Fruit fly (Drosophila melanogaster) whole organism, prepupa: Measurements from ENCODE around the gene Osi23.
A peak's percentile ranks its signal among the peaks of the same experiment; 100 is the strongest.

Experiments
- Blimp-1 ChIP-seq: fragments of 200-800 bp; sonication (Bioruptor generic); optimal IDR thresholded peaks from 3 replicates; lab custom pipeline; 2017; ENCODE audit warnings: missing biosample characterization, missing genetic modification characterization, mild to moderate bottlenecking, moderate library complexity, missing genetic modification reagents
- CG10669 ChIP-seq: fragments of 200-800 bp; sonication (Bioruptor generic); optimal IDR thresholded peaks from 3 replicates; lab custom pipeline; 2018; ENCODE audit warnings: missing biosample characterization, mild to moderate bottlenecking, missing genetic modification characterization, moderate library complexity
- CG11762 ChIP-seq: fragments of 200-800 bp; sonication (Bioruptor generic); optimal IDR thresholded peaks from 3 replicates; lab custom pipeline; 2016; ENCODE audit warnings: missing biosample characterization, missing genetic modification characterization; ENCODE audit not compliant: insufficient read depth
- CG11902 ChIP-seq: fragments of 200-800 bp; sonication (Bioruptor generic); optimal IDR thresholded peaks from 3 replicates; lab custom pipeline; 2016; ENCODE audit warnings: missing biosample characterization, missing genetic modification characterization
- CG15336 ChIP-seq: fragments of 200-800 bp; sonication (Bioruptor generic); IDR thresholded peaks from 2 replicates; pipeline ENCODE4 v1.3.6; 2022; ENCODE audit warnings: missing biosample characterization, missing genetic modification characterization
- CG1621 ChIP-seq: fragments of 200-800 bp; sonication (Bioruptor generic); optimal IDR thresholded peaks from 3 replicates; lab custom pipeline; 2018; ENCODE audit warnings: missing biosample characterization, mild to moderate bottlenecking, missing genetic modification characterization
- CG3032 ChIP-seq: fragments of 200-800 bp; optimal IDR thresholded peaks from 2 replicates; lab custom pipeline; 2019; ENCODE audit warnings: missing biosample characterization, mild to moderate bottlenecking, missing genetic modification characterization, moderate library complexity
- CG31627 ChIP-seq: fragments of 200-800 bp; sonication (Bioruptor generic); optimal IDR thresholded peaks from 3 replicates; lab custom pipeline; 2016; ENCODE audit warnings: missing biosample characterization, missing genetic modification characterization
- CG32006 ChIP-seq: fragments of 200-800 bp; sonication (Bioruptor generic); optimal IDR thresholded peaks from 3 replicates; lab custom pipeline; 2017; ENCODE audit warnings: missing biosample characterization, mild to moderate bottlenecking, missing genetic modification characterization
- CG34406 ChIP-seq: fragments of 200-800 bp; sonication (Bioruptor generic); optimal IDR thresholded peaks from 3 replicates; lab custom pipeline; 2016; ENCODE audit warnings: missing biosample characterization, missing genetic modification characterization
- CG3919 ChIP-seq: fragments of 200-800 bp; sonication (Bioruptor generic); optimal IDR thresholded peaks from 3 replicates; lab custom pipeline; 2016; ENCODE audit warnings: missing biosample characterization, missing genetic modification characterization
- CG4318 ChIP-seq: fragments of 200-800 bp; sonication (Bioruptor generic); optimal IDR thresholded peaks from 3 replicates; lab custom pipeline; 2017; ENCODE audit warnings: missing biosample characterization, mild to moderate bottlenecking, missing genetic modification characterization
- CG6163 ChIP-seq: fragments of 200-800 bp; sonication (Bioruptor generic); IDR thresholded peaks from 3 replicates; pipeline ENCODE4 v1.3.6; 2022; ENCODE audit warnings: missing biosample characterization, missing genetic modification characterization
- CG6808 ChIP-seq: fragments of 200-800 bp; sonication (Bioruptor generic); optimal IDR thresholded peaks from 3 replicates; lab custom pipeline; 2017; ENCODE audit warnings: missing biosample characterization, missing genetic modification characterization, mild to moderate bottlenecking, moderate library complexity, missing genetic modification reagents
- CG7368 ChIP-seq: fragments of 200-800 bp; sonication (Bioruptor generic); optimal IDR thresholded peaks from 3 replicates; lab custom pipeline; 2016; ENCODE audit warnings: missing biosample characterization, missing genetic modification characterization
- CG8632 ChIP-seq: fragments of 200-800 bp; sonication (Bioruptor generic); optimal IDR thresholded peaks from 3 replicates; lab custom pipeline; 2016; ENCODE audit warnings: missing biosample characterization, missing genetic modification characterization
- CG9139 ChIP-seq: fragments of 200-800 bp; sonication (Bioruptor generic); optimal IDR thresholded peaks from 3 replicates; lab custom pipeline; 2017; ENCODE audit warnings: missing biosample characterization, mild to moderate bottlenecking, missing genetic modification characterization
- Eip75B ChIP-seq: fragments of 200-800 bp; sonication (Bioruptor generic); optimal IDR thresholded peaks from 3 replicates; lab custom pipeline; 2016; ENCODE audit warnings: missing biosample characterization, missing genetic modification characterization
- Eip78C ChIP-seq: fragments of 200-800 bp; sonication (Bioruptor generic); peaks from one replicate; lab custom pipeline; 2016; ENCODE audit warnings: missing biosample characterization, missing genetic modification characterization
- Ets21C ChIP-seq: fragments of 200-800 bp; sonication (Bioruptor generic); optimal IDR thresholded peaks from 3 replicates; lab custom pipeline; 2016; ENCODE audit warnings: missing biosample characterization, missing genetic modification characterization
- Gug ChIP-seq: fragments of 200-800 bp; sonication (Bioruptor generic); IDR thresholded peaks from 2 replicates; pipeline ENCODE4 v1.3.6; 2022; ENCODE audit warnings: missing biosample characterization, missing genetic modification characterization
- Hr38 ChIP-seq: sonication (Bioruptor generic); optimal IDR thresholded peaks from 2 replicates; lab custom pipeline; 2016; ENCODE audit warnings: missing biosample characterization, missing genetic modification characterization
- Hr4 ChIP-seq: fragments of 200-800 bp; sonication (Bioruptor generic); optimal IDR thresholded peaks from 3 replicates; lab custom pipeline; 2016; ENCODE audit warnings: missing biosample characterization, missing genetic modification characterization
- Lpt ChIP-seq: fragments of 200-800 bp; sonication (Bioruptor generic); optimal IDR thresholded peaks from 3 replicates; lab custom pipeline; 2016; ENCODE audit warnings: missing biosample characterization, missing genetic modification characterization
- Smox ChIP-seq: fragments of 200-800 bp; sonication (Bioruptor generic); optimal IDR thresholded peaks from 3 replicates; lab custom pipeline; 2016; ENCODE audit warnings: missing biosample characterization, missing genetic modification characterization
- Sox102F ChIP-seq: fragments of 200-800 bp; sonication (Bioruptor generic); optimal IDR thresholded peaks from 2 replicates; lab custom pipeline; 2016; ENCODE audit warnings: missing biosample characterization, mild to moderate bottlenecking, missing genetic modification characterization
- Sox14 ChIP-seq: fragments of 200-800 bp; sonication (Bioruptor generic); optimal IDR thresholded peaks from 3 replicates; lab custom pipeline; 2016; ENCODE audit warnings: missing biosample characterization, missing genetic modification characterization
- Sox15 ChIP-seq: fragments of 200-800 bp; sonication (Bioruptor generic); optimal IDR thresholded peaks from 3 replicates; lab custom pipeline; 2016; ENCODE audit warnings: missing biosample characterization, missing genetic modification characterization
- achi ChIP-seq: fragments of 200-800 bp; sonication (Bioruptor generic); optimal IDR thresholded peaks from 3 replicates; lab custom pipeline; 2016; ENCODE audit warnings: missing biosample characterization, missing genetic modification characterization
- acj6 ChIP-seq: fragments of 200-800 bp; sonication (Bioruptor generic); optimal IDR thresholded peaks from 3 replicates; lab custom pipeline; 2016; ENCODE audit warnings: missing biosample characterization, missing genetic modification characterization
- dac ChIP-seq: fragments of 200-800 bp; sonication (Bioruptor generic); optimal IDR thresholded peaks from 2 replicates; lab custom pipeline; 2017; ENCODE audit warnings: missing biosample characterization, mild to moderate bottlenecking, missing genetic modification characterization
- dsx ChIP-seq: fragments of 200-800 bp; optimal IDR thresholded peaks from 3 replicates; lab custom pipeline; 2019; ENCODE audit warnings: missing biosample characterization, mild to moderate bottlenecking, missing genetic modification characterization, moderate library complexity; ENCODE audit not compliant: poor library complexity, severe bottlenecking
- eg ChIP-seq: fragments of 200-800 bp; sonication (Bioruptor generic); IDR thresholded peaks from 3 replicates; pipeline ENCODE4 v1.3.6; 2022; ENCODE audit warnings: missing biosample characterization, missing genetic modification characterization
- esn ChIP-seq: fragments of 200-800 bp; sonication (Bioruptor generic); optimal IDR thresholded peaks from 2 replicates; lab custom pipeline; 2016; ENCODE audit warnings: missing biosample characterization, mild to moderate bottlenecking, missing genetic modification characterization, moderate library complexity
- fkh ChIP-seq: fragments of 200-800 bp; sonication (Bioruptor generic); optimal IDR thresholded peaks from 3 replicates; lab custom pipeline; 2017; ENCODE audit warnings: missing biosample characterization, mild to moderate bottlenecking, missing genetic modification characterization, moderate library complexity
- lz ChIP-seq: fragments of 200-800 bp; sonication (Bioruptor generic); optimal IDR thresholded peaks from 3 replicates; lab custom pipeline; 2016; ENCODE audit warnings: missing biosample characterization, missing genetic modification characterization
- net ChIP-seq: fragments of 200-800 bp; sonication (Bioruptor generic); optimal IDR thresholded peaks from 3 replicates; lab custom pipeline; 2016; ENCODE audit warnings: missing biosample characterization, missing genetic modification characterization
- salr ChIP-seq, 2 experiments: fragments of 200-800 bp; sonication (Bioruptor generic); optimal IDR thresholded peaks; 3 replicates each; lab custom pipeline; 2016 to 2018; ENCODE audit warnings: missing biosample characterization in 2 of 2, missing genetic modification characterization in 2 of 2, mild to moderate bottlenecking in 1 of 2
- svp ChIP-seq: fragments of 200-800 bp; sonication (Bioruptor generic); peaks from one replicate; lab custom pipeline; 2016; ENCODE audit warnings: missing biosample characterization, missing genetic modification characterization
- topi ChIP-seq: fragments of 200-800 bp; sonication (Bioruptor generic); optimal IDR thresholded peaks from 3 replicates; lab custom pipeline; 2016; ENCODE audit warnings: missing biosample characterization, missing genetic modification characterization

Osi23 gene

dm6 chr3R:30426626-30427025, 18.2 kb downstream of the Osi23 start:
- TF ChIP-seq CG9139 (GFP tag; lab: Kevin White, UChicago) (no peak), Hr4 (no peak), CG11902 (GFP tag; lab: Kevin White, UChicago) (no peak), Sox14 (no peak), Smox (GFP tag; lab: Kevin White, UChicago) (no peak), Blimp-1 (GFP tag; lab: Kevin White, UChicago) (no peak), CG32006 (GFP tag; lab: Kevin White, UChicago) (no peak), dsx (GFP tag; lab: Kevin White, UChicago) (peak; percentile 96), CG8632 (GFP tag; lab: Kevin White, UChicago) (no peak), svp (GFP tag; lab: Kevin White, UChicago) (peak; percentile 99), Sox102F (GFP tag; lab: Kevin White, UChicago) (no peak), Sox15 (GFP tag; lab: Kevin White, UChicago) (no peak), Eip78C (GFP tag; lab: Kevin White, UChicago) (peak; percentile 0)
- TF ChIP-seq, all 60 proteins: peak for 3

dm6 chr3R:30425622-30426021, 19.2 kb downstream of the Osi23 start:
- TF ChIP-seq CG11902 (GFP tag; lab: Kevin White, UChicago): no peak
- TF ChIP-seq lz (GFP tag; lab: Kevin White, UChicago): no peak
- no peak for TF ChIP-seq salr (GFP tag; optimal IDR thresholded peaks at IDR 0.05; lab: Kevin White, UChicago)
- TF ChIP-seq Sox102F (GFP tag; lab: Kevin White, UChicago): no peak
- no peak for TF ChIP-seq Hr38 (GFP tag; lab: Kevin White, UChicago)
- TF ChIP-seq CG34406 (GFP tag; lab: Kevin White, UChicago): no peak
- TF ChIP-seq Hr4: no peak
- TF ChIP-seq achi: no peak
- no peak for TF ChIP-seq CG11762 (GFP tag; lab: Kevin White, UChicago)
- TF ChIP-seq CG31627 (GFP tag; lab: Kevin White, UChicago): no peak
- TF ChIP-seq Lpt: no peak
- TF ChIP-seq Gug (GFP tag; lab: Robert Waterston, UW): no peak
- no peak for TF ChIP-seq CG3032
- TF ChIP-seq CG1621: no peak
- TF ChIP-seq dac (GFP tag; lab: Kevin White, UChicago): no peak

DNA sequence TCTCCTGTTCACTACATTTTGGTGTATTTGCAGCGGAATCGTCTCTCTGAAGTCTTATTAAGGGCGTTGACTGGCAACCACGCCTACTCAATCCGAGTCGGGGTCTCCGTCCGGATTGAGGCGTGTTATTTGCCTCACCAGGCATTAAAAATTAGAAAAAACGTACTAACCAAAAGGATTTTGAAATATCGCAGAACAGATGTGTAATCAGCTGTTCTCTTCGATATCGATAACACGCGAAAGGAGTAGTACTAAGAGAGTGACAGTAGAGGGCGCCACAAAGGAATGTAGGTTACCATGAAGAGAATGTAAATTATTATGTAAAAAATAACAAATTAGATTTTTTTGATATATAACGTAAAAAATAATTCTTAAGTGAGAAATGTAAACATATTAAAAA, 19.9 kb downstream of the Osi23 start, which contains the start of gene CG15536:
TSS of gene CG15536 (minus strand) at position 170 of the 400 bp plus-strand sequence.
- no peak for TF ChIP-seq Eip75B (GFP tag; lab: Kevin White, UChicago)
- TF ChIP-seq esn: peak; percentile 15
- TF ChIP-seq dsx (GFP tag; lab: Kevin White, UChicago): no peak
- TF ChIP-seq CG7368 (GFP tag; lab: Kevin White, UChicago): no peak
- peak; percentile 14 for TF ChIP-seq Eip78C (GFP tag; lab: Kevin White, UChicago)
- TF ChIP-seq Sox102F (GFP tag; lab: Kevin White, UChicago): no peak
- TF ChIP-seq CG6808 (GFP tag; lab: Kevin White, UChicago): no peak

DNA sequence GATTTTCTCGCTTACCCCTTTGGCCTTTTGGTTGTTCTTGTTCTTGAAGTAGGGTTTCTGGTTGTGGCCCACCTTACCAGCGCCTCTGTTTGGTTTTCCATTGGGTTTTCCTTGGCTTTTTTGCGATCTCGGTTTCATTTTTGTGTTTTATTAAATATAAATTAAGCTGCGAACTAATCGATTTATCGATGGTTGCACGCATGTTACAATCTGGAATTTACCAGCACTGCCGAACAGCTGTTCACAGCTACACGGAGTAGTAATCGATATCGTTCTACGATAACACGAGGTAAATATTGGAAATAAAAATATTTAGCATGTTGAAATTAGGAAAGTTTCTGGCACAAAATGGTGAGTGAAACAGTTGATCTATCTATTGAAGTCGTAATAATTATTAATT, 21.2 kb downstream of the Osi23 start, which contains the start of the genes CG15535 and mRpS18C:
TSS of gene CG15535 (minus strand) at position 235 of the 400 bp plus-strand sequence.
TSS of gene mRpS18C (plus strand) at position 280 of the 400 bp plus-strand sequence.
- TF ChIP-seq CG6163 (GFP tag; lab: Robert Waterston, UW): 0 out of 3 replicates have a peak, but pooled peaks have one; percentile 17
- TF ChIP-seq CG32006 (GFP tag; lab: Kevin White, UChicago): no peak
- peak; percentile 2 for TF ChIP-seq lz (GFP tag; lab: Kevin White, UChicago)
- peak; percentile 9 for TF ChIP-seq topi (GFP tag; lab: Kevin White, UChicago)
- TF ChIP-seq esn: peak; percentile 7
- TF ChIP-seq acj6 (GFP tag; lab: Kevin White, UChicago): no peak
- TF ChIP-seq Eip78C (GFP tag; lab: Kevin White, UChicago): peak; percentile 60
- no peak for TF ChIP-seq CG3919 (GFP tag; lab: Kevin White, UChicago)
- TF ChIP-seq Lpt: no peak

- TF ChIP-seq Ets21C (GFP tag; lab: Kevin White, UChicago) (no peak), eg (GFP tag; lab: Robert Waterston, UW) (no peak), CG15336 (no peak), fkh (GFP tag; lab: Kevin White, UChicago) (no peak), svp (GFP tag; lab: Kevin White, UChicago) (no peak), CG31627 (GFP tag; lab: Kevin White, UChicago) (no peak), net (GFP tag; lab: Kevin White, UChicago) (no peak), CG4318 (GFP tag; lab: Kevin White, UChicago) (no peak), CG6163 (GFP tag; lab: Robert Waterston, UW) (no peak), CG10669 (GFP tag; lab: Kevin White, UChicago) (no peak), topi (GFP tag; lab: Kevin White, UChicago) (no peak)
These were observed 22.0 kb downstream of the Osi23 start, which contains the start of the genes CG2217 and CG42740 for dm6 chr3R:30422871-30423270. Gene CG2217 (minus strand): TSS chr3R:30422971. Gene CG42740 (minus strand): TSS chr3R:30422971.
